Fruit fly (Drosophila melanogaster) whole organism, wandering third instar larva: ENCODE results near the gene CG33325.

Experiments used
- Abd-B ChIP-seq: fragments of >200 bp; optimal IDR thresholded peaks from 2 replicates; lab custom pipeline; 2017; ENCODE audit warnings: missing biosample characterization, missing genetic modification characterization
- CG32264 ChIP-seq: fragments of 200-800 bp; sonication (Bioruptor generic); optimal IDR thresholded peaks from 2 replicates; lab custom pipeline; 2016; ENCODE audit warnings: missing biosample characterization, missing genetic modification characterization
- CG9705 ChIP-seq: fragments of 200-800 bp; sonication (Bioruptor generic); optimal IDR thresholded peaks from 2 replicates; lab custom pipeline; 2018; ENCODE audit warnings: missing biosample characterization, mild to moderate bottlenecking, missing genetic modification characterization
- CrebA ChIP-seq: fragments of 200-800 bp; sonication (Bioruptor generic); optimal IDR thresholded peaks from 2 replicates; lab custom pipeline; 2016; ENCODE audit warnings: missing biosample characterization, mild to moderate bottlenecking, missing genetic modification characterization, borderline replicate concordance
- Dfd ChIP-seq: fragments of >200 bp; optimal IDR thresholded peaks from 2 replicates; lab custom pipeline; 2017; ENCODE audit warnings: missing biosample characterization, missing genetic modification characterization
- Dif ChIP-seq: fragments of 200-275, 200-300 bp; sonication (Bioruptor generic); optimal IDR thresholded peaks from 2 replicates; lab custom pipeline; 2018; ENCODE audit warnings: missing biosample characterization, missing genetic modification characterization; ENCODE audit not compliant: partially characterized antibody
- GATAd ChIP-seq: sonication (Bioruptor generic); optimal IDR thresholded peaks from 2 replicates; lab custom pipeline; 2016; ENCODE audit warnings: missing biosample characterization, missing genetic modification characterization
- Hnf4 ChIP-seq: fragments of 200-800 bp; sonication (Bioruptor generic); optimal IDR thresholded peaks from 2 replicates; lab custom pipeline; 2016; ENCODE audit warnings: missing biosample characterization, mild to moderate bottlenecking, missing genetic modification characterization
- Hr78 ChIP-seq: fragments of >200 bp; optimal IDR thresholded peaks from 2 replicates; lab custom pipeline; 2017; ENCODE audit warnings: missing biosample characterization, missing genetic modification characterization
- Hr83 ChIP-seq: fragments of 200-300 bp; sonication (Bioruptor generic); optimal IDR thresholded peaks from 2 replicates; lab custom pipeline; 2016; ENCODE audit warnings: missing biosample characterization, mild to moderate bottlenecking, missing genetic modification characterization, moderate library complexity; ENCODE audit not compliant: poor library complexity, severe bottlenecking
- Jra ChIP-seq: sonication (Bioruptor generic); optimal IDR thresholded peaks from 2 replicates; lab custom pipeline; 2016; ENCODE audit warnings: missing biosample characterization, missing genetic modification characterization
- Mio ChIP-seq: sonication (Bioruptor generic); optimal IDR thresholded peaks from 2 replicates; lab custom pipeline; 2016; ENCODE audit warnings: missing biosample characterization, missing genetic modification characterization
- N ChIP-seq: fragments of >200 bp; optimal IDR thresholded peaks from 2 replicates; lab custom pipeline; 2018; ENCODE audit warnings: missing biosample characterization, missing external identifiers, missing genetic modification characterization
- OdsH ChIP-seq: fragments of 200-800 bp; sonication (Bioruptor generic); optimal IDR thresholded peaks from 2 replicates; lab custom pipeline; 2016; ENCODE audit warnings: missing biosample characterization, mild to moderate bottlenecking, missing genetic modification characterization
- Rel ChIP-seq, 2 experiments: fragments of 200-800 bp; sonication (Bioruptor generic) in 1 of 2; optimal IDR thresholded peaks; 2 replicates in 1 of 2; 3 replicates in 1 of 2; lab custom pipeline; 2016 to 2019; ENCODE audit warnings: mild to moderate bottlenecking in 2 of 2, missing biosample characterization in 2 of 2, missing genetic modification characterization in 2 of 2, moderate library complexity in 1 of 2
- Sp1 ChIP-seq: fragments of 200-800 bp; sonication (Bioruptor generic); optimal IDR thresholded peaks from 3 replicates; lab custom pipeline; 2019; ENCODE audit warnings: missing biosample characterization, mild to moderate bottlenecking, missing genetic modification characterization, moderate library complexity
- Vsx2 ChIP-seq: fragments of 200-300, 225-300 bp; sonication (Bioruptor generic); optimal IDR thresholded peaks from 2 replicates; lab custom pipeline; 2018; ENCODE audit warnings: missing biosample characterization, missing genetic modification characterization; ENCODE audit not compliant: partially characterized antibody
- br ChIP-seq: fragments of 200-800 bp; sonication (Bioruptor generic); optimal IDR thresholded peaks from 2 replicates; lab custom pipeline; 2016; ENCODE audit warnings: missing biosample characterization, missing genetic modification characterization
- dl ChIP-seq, 2 experiments: fragments of 175-275, 200-275 bp in 1 of 2; fragments of 200-275 bp in 1 of 2; sonication (Bioruptor generic); optimal IDR thresholded peaks; lab custom pipeline; 2018; ENCODE audit warnings: mild to moderate bottlenecking in 2 of 2, missing biosample characterization in 2 of 2, missing genetic modification characterization in 2 of 2, moderate library complexity in 2 of 2; ENCODE audit not compliant: partially characterized antibody in 2 of 2, insufficient read depth in 1 of 2
- dmrt93B ChIP-seq: fragments of 200-800 bp; sonication (Bioruptor generic); optimal IDR thresholded peaks from 2 replicates; lab custom pipeline; 2018; ENCODE audit warnings: missing biosample characterization, mild to moderate bottlenecking, missing genetic modification characterization
- dsf ChIP-seq: sonication (Bioruptor generic); optimal IDR thresholded peaks from 2 replicates; lab custom pipeline; 2016; ENCODE audit warnings: missing biosample characterization, missing genetic modification characterization, borderline replicate concordance
- ey ChIP-seq: fragments of 200-800 bp; sonication (Bioruptor generic); optimal IDR thresholded peaks from 2 replicates; lab custom pipeline; 2016; ENCODE audit warnings: missing biosample characterization, missing genetic modification characterization
- foxo ChIP-seq, 2 experiments: fragments of 200-800 bp; sonication (Bioruptor generic); optimal IDR thresholded peaks; 2 replicates in 1 of 2; 3 replicates in 1 of 2; lab custom pipeline; 2016 to 2017; ENCODE audit warnings: missing biosample characterization in 2 of 2, missing genetic modification characterization in 2 of 2
- fru ChIP-seq: fragments of 200-800 bp; sonication (Bioruptor generic); optimal IDR thresholded peaks from 3 replicates; lab custom pipeline; 2016; ENCODE audit warnings: missing biosample characterization, mild to moderate bottlenecking, missing genetic modification characterization
- h ChIP-seq: fragments of 200-800 bp; sonication (Bioruptor generic); optimal IDR thresholded peaks from 3 replicates; lab custom pipeline; 2016; ENCODE audit warnings: missing biosample characterization, mild to moderate bottlenecking, missing genetic modification characterization
- jim ChIP-seq: fragments of 175-275, 200-325 bp; sonication (Bioruptor generic); optimal IDR thresholded peaks from 2 replicates; lab custom pipeline; 2016; ENCODE audit warnings: missing biosample characterization, mild to moderate bottlenecking, missing genetic modification characterization
- lola ChIP-seq: fragments of >200 bp; optimal IDR thresholded peaks from 2 replicates; lab custom pipeline; 2017; ENCODE audit warnings: missing biosample characterization, missing genetic modification characterization
- pan ChIP-seq: fragments of >200 bp; optimal IDR thresholded peaks from 2 replicates; lab custom pipeline; 2017
- psq ChIP-seq: fragments of 200-800 bp; sonication (Bioruptor generic); optimal IDR thresholded peaks from 3 replicates; lab custom pipeline; 2017; ENCODE audit warnings: missing biosample characterization, mild to moderate bottlenecking, missing genetic modification characterization, moderate library complexity
- sage ChIP-seq: fragments of 200-800 bp; sonication (Bioruptor generic); optimal IDR thresholded peaks from 2 replicates; lab custom pipeline; 2016; ENCODE audit warnings: missing biosample characterization, mild to moderate bottlenecking, missing genetic modification characterization
- tai ChIP-seq: sonication (Bioruptor generic); optimal IDR thresholded peaks from 2 replicates; lab custom pipeline; 2016; ENCODE audit warnings: missing biosample characterization, missing genetic modification characterization
- usp ChIP-seq: fragments of >200 bp; optimal IDR thresholded peaks from 2 replicates; lab custom pipeline; 2017; ENCODE audit warnings: missing biosample characterization, missing genetic modification characterization
- woc ChIP-seq: sonication (Bioruptor generic); optimal IDR thresholded peaks from 2 replicates; lab custom pipeline; 2016; ENCODE audit warnings: missing biosample characterization, mild to moderate bottlenecking, missing genetic modification characterization

Gene CG33325

dm6 chr3R:8659200-8659897 is 20.5 kb downstream of the CG33325 start (continued):
- TF ChIP-seq dmrt93B (GFP tag; lab: Kevin White, UChicago) (peak; percentile 13), dl (GFP tag; optimal IDR thresholded peaks at IDR 0.05; lab: Kevin White, UChicago; ENCODE audit: insufficient read depth in 1 of 2, partially characterized antibody in 2 of 2) (peak in 1 of 2 experiments; percentile 12), ey (GFP tag; lab: Kevin White, UChicago) (peak; percentile 65), Vsx2 (GFP tag; lab: Kevin White, UChicago) (no peak), Hr78 (GFP tag; lab: Kevin White, UChicago) (no peak), fru (GFP tag; lab: Kevin White, UChicago) (peak; percentile 36), Mio (GFP tag; lab: Kevin White, UChicago) (no peak), Hr83 (GFP tag; lab: Kevin White, UChicago) (peak; percentile 75), h (peak; percentile 74), CG32264 (GFP tag; lab: Kevin White, UChicago) (no peak), br (GFP tag; lab: Kevin White, UChicago) (peak; percentile 58), CG9705 (GFP tag; lab: Kevin White, UChicago) (peak; percentile 46)

- no peak for TF ChIP-seq CG32264 (GFP tag; lab: Kevin White, UChicago)
- no peak for TF ChIP-seq ey (GFP tag; lab: Kevin White, UChicago)
- no peak for TF ChIP-seq sage (GFP tag; lab: Kevin White, UChicago)
- no peak for TF ChIP-seq GATAd (GFP tag; lab: Kevin White, UChicago)
- TF ChIP-seq Jra (GFP tag; lab: Kevin White, UChicago), result no peak
- TF ChIP-seq fru (GFP tag; lab: Kevin White, UChicago), result no peak
- no peak for TF ChIP-seq Hnf4 (GFP tag; lab: Kevin White, UChicago)
- no peak for TF ChIP-seq N (GFP tag; lab: Kevin White, UChicago)
- TF ChIP-seq Vsx2 (GFP tag; lab: Kevin White, UChicago), result no peak
- no peak for TF ChIP-seq Abd-B (GFP tag; lab: Kevin White, UChicago)
Observed at dm6 chr3R:8658688-8659087, 21.1 kb downstream of the CG33325 start.

- TF ChIP-seq woc (GFP tag; lab: Kevin White, UChicago) (no peak), lola (GFP tag; lab: Kevin White, UChicago) (no peak), dsf (GFP tag; lab: Kevin White, UChicago) (no peak), sage (GFP tag; lab: Kevin White, UChicago) (no peak), dl (GFP tag; optimal IDR thresholded peaks at IDR 0.05; lab: Kevin White, UChicago; ENCODE audit: insufficient read depth in 1 of 2, partially characterized antibody in 2 of 2) (no peak), Sp1 (GFP tag; lab: Kevin White, UChicago) (no peak), pan (lab: Kevin White, UChicago) (no peak), usp (GFP tag; lab: Kevin White, UChicago) (no peak), psq (no peak), Mio (GFP tag; lab: Kevin White, UChicago) (no peak), GATAd (GFP tag; lab: Kevin White, UChicago) (no peak), dmrt93B (GFP tag; lab: Kevin White, UChicago) (no peak), jim (GFP tag; lab: Kevin White, UChicago) (no peak), Rel (GFP tag; optimal IDR thresholded peaks at IDR 0.05; lab: Kevin White, UChicago) (no peak), Rel (tag; optimal IDR thresholded peaks at IDR 0.05; lab: Kevin White, UChicago) (no peak)
- TF ChIP-seq, all 38 proteins: peak for 0
Observed at dm6 chr3R:8654666-8655065, 25.2 kb downstream of the CG33325 start, which contains the start of gene CG42489. TSS of gene CG42489 (minus strand) at chr3R:8654766.

dm6 chr3R:8654058-8654457 is 25.8 kb downstream of the CG33325 start:
- TF ChIP-seq br (GFP tag; lab: Kevin White, UChicago) (peak; percentile 25), h (peak; percentile 55), tai (GFP tag; lab: Kevin White, UChicago) (no peak), Dif (no peak), CrebA (GFP tag; lab: Kevin White, UChicago) (no peak), foxo (GFP tag; optimal IDR thresholded peaks at IDR 0.05; lab: Kevin White, UChicago) (peak in 1 of 2 experiments; percentile 14), jim (GFP tag; lab: Kevin White, UChicago) (no peak), Abd-B (GFP tag; lab: Kevin White, UChicago) (no peak), CG9705 (GFP tag; lab: Kevin White, UChicago) (no peak), Dfd (GFP tag; lab: Kevin White, UChicago) (no peak), Rel (GFP tag; optimal IDR thresholded peaks at IDR 0.05; lab: Kevin White, UChicago) (no peak), Rel (tag; optimal IDR thresholded peaks at IDR 0.05; lab: Kevin White, UChicago) (no peak), Mio (GFP tag; lab: Kevin White, UChicago) (no peak), OdsH (GFP tag; lab: Kevin White, UChicago) (no peak), Hr83 (GFP tag; lab: Kevin White, UChicago) (peak; percentile 89), Hnf4 (GFP tag; lab: Kevin White, UChicago) (no peak), usp (GFP tag; lab: Kevin White, UChicago) (no peak)
- TF ChIP-seq, all 38 proteins: peak for 4
